Fruit fly (Drosophila melanogaster): ENCODE measurements around the gene CG31145.

DNA sequence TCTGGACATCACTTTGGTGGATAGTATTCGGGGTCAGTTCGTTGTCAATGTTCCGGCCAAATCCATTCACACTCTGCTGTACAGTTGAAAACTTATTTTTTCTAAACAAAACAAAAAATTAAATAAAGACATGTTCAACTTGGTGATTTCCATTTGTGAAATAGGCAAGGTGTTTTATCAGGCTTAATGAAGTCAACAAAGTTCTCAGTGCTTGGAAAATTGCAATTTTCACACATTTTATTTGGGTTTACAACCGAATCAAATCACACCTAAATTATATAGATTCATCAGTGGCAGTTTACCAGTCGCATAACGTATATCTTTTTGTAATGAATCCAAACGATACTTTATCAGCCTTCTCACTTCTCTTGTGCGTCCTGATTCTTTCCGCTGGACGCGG, 33.0 kb upstream of the CG31145 start, which contains the start of gene Qsox4:
- TF ChIP-seq Smox (GFP tag; optimal IDR thresholded peaks at IDR 0.05): no peak
- TF ChIP-seq fd59A (GFP tag; optimal IDR thresholded peaks at IDR 0.05): no peak
- no peak for TF ChIP-seq CG4318 (GFP tag; optimal IDR thresholded peaks at IDR 0.05)
- TF ChIP-seq svp (GFP tag): no peak
- TF ChIP-seq pdm3 (GFP tag; optimal IDR thresholded peaks at IDR 0.05): no peak
- TF ChIP-seq Sox102F (GFP tag; optimal IDR thresholded peaks at IDR 0.05): no peak
- TF ChIP-seq Ets96B (tag; optimal IDR thresholded peaks at IDR 0.05): no peak
- TF ChIP-seq CG9139 (GFP tag; optimal IDR thresholded peaks at IDR 0.05): no peak

All from whole organism, prepupa.